Fruit fly (Drosophila melanogaster) whole organism, embryonic: ENCODE data around the gene CG5861.

ENCODE experiments used
- Abd-B ChIP-seq: fragments of 200-800 bp; sonication (Bioruptor generic); optimal IDR thresholded peaks from 2 replicates; lab custom pipeline; 2018; ENCODE audit warnings: missing biosample characterization, mild to moderate bottlenecking, missing genetic modification characterization, moderate library complexity
- Ada2b ChIP-seq: fragments of 200-800 bp; sonication (Bioruptor generic); IDR thresholded peaks from 2 replicates; pipeline ENCODE4 v1.3.6; 2022; ENCODE audit warnings: missing biosample characterization, missing genetic modification characterization
- BEAF-32 ChIP-seq: fragments of 200-800 bp; sonication (Bioruptor generic); optimal IDR thresholded peaks from 3 replicates; lab custom pipeline; 2017; ENCODE audit warnings: missing biosample characterization, missing genetic modification characterization, mild to moderate bottlenecking, moderate library complexity, missing genetic modification reagents
- Blimp-1 ChIP-seq: fragments of 200-800 bp; sonication (Bioruptor generic); optimal IDR thresholded peaks from 3 replicates; lab custom pipeline; 2018; ENCODE audit warnings: missing biosample characterization, missing genetic modification characterization, mild to moderate bottlenecking, moderate library complexity, missing genetic modification reagents
- CG10654 ChIP-seq: fragments of 200-800 bp; sonication (Bioruptor generic); optimal IDR thresholded peaks from 2 replicates; lab custom pipeline; 2016; ENCODE audit warnings: missing biosample characterization, missing genetic modification characterization
- CG11696 ChIP-seq: fragments of 200-800 bp; sonication (Bioruptor generic); IDR thresholded peaks from 2 replicates; pipeline ENCODE4 v1.3.6; 2022; ENCODE audit warnings: missing biosample characterization, missing genetic modification characterization
- CG12391 ChIP-seq: fragments of 200-800 bp; sonication (Bioruptor generic); optimal IDR thresholded peaks from 3 replicates; lab custom pipeline; 2018; ENCODE audit warnings: missing biosample characterization, mild to moderate bottlenecking, missing genetic modification characterization, moderate library complexity
- CG12744 ChIP-seq: fragments of 200-800 bp; sonication (Bioruptor generic); optimal IDR thresholded peaks from 2 replicates; lab custom pipeline; 2016; ENCODE audit warnings: missing biosample characterization, missing genetic modification characterization
- CG13424 ChIP-seq: fragments of 200-800 bp; sonication (Bioruptor generic); optimal IDR thresholded peaks from 2 replicates; lab custom pipeline; 2019; ENCODE audit warnings: missing biosample characterization, mild to moderate bottlenecking, missing genetic modification characterization, moderate library complexity
- CG15269 ChIP-seq: fragments of 200-800 bp; sonication (Bioruptor generic); optimal IDR thresholded peaks from 2 replicates; lab custom pipeline; 2018; ENCODE audit warnings: missing biosample characterization, mild to moderate bottlenecking, missing genetic modification characterization, moderate library complexity
- CG17328 ChIP-seq: fragments of 200-800 bp; sonication (Bioruptor generic); IDR thresholded peaks from 2 replicates; pipeline ENCODE4 v1.3.6; 2022; ENCODE audit warnings: missing biosample characterization, missing genetic modification characterization
- CG18476 ChIP-seq: fragments of 200-800 bp; sonication (Bioruptor generic); optimal IDR thresholded peaks from 2 replicates; lab custom pipeline; 2016; ENCODE audit warnings: missing biosample characterization, mild to moderate bottlenecking, missing genetic modification characterization
- CG18764 ChIP-seq: fragments of 200-800 bp; sonication (Bioruptor generic); optimal IDR thresholded peaks from 3 replicates; lab custom pipeline; 2016; ENCODE audit warnings: missing biosample characterization, missing genetic modification characterization
- CG2678 ChIP-seq: fragments of 200-800 bp; sonication (Bioruptor generic); optimal IDR thresholded peaks from 3 replicates; lab custom pipeline; 2019; ENCODE audit warnings: missing biosample characterization, mild to moderate bottlenecking, missing genetic modification characterization, moderate library complexity
- CG31441 ChIP-seq: fragments of 200-800 bp; sonication (Bioruptor generic); IDR thresholded peaks from 2 replicates; pipeline ENCODE4 v1.3.6; 2022; ENCODE audit warnings: missing biosample characterization, missing genetic modification characterization
- CG32767 ChIP-seq: fragments of 200-800 bp; sonication (Bioruptor generic); IDR thresholded peaks from 2 replicates; pipeline ENCODE4 v1.3.6; 2022; ENCODE audit warnings: missing biosample characterization, missing genetic modification characterization
- CG33557 ChIP-seq: fragments of 200-800 bp; sonication (Bioruptor generic); optimal IDR thresholded peaks from 2 replicates; lab custom pipeline; 2019; ENCODE audit warnings: missing biosample characterization, mild to moderate bottlenecking, missing genetic modification characterization, moderate library complexity
- CG3847 ChIP-seq: fragments of 200-800 bp; sonication (Bioruptor generic); IDR thresholded peaks from 2 replicates; pipeline ENCODE4 v1.3.6; 2022; ENCODE audit warnings: missing biosample characterization, missing genetic modification characterization
- CG4424 ChIP-seq: fragments of 200-800 bp; sonication (Bioruptor generic); optimal IDR thresholded peaks from 3 replicates; lab custom pipeline; 2016; ENCODE audit warnings: missing biosample characterization, missing genetic modification characterization
- CG4707 ChIP-seq: fragments of 200-800 bp; sonication (Bioruptor generic); optimal IDR thresholded peaks from 2 replicates; lab custom pipeline; 2018; ENCODE audit warnings: missing biosample characterization, mild to moderate bottlenecking, missing genetic modification characterization, moderate library complexity
- CG6765 ChIP-seq: fragments of 200-800 bp; sonication (Bioruptor generic); optimal IDR thresholded peaks from 3 replicates; lab custom pipeline; 2017; ENCODE audit warnings: missing biosample characterization, mild to moderate bottlenecking, missing genetic modification characterization
- CG8765 ChIP-seq: fragments of 200-800 bp; sonication (Bioruptor generic); IDR thresholded peaks from 2 replicates; pipeline ENCODE4 v1.3.6; 2022; ENCODE audit warnings: missing biosample characterization, missing genetic modification characterization
- CG8944 ChIP-seq: fragments of 200-800 bp; sonication (Bioruptor generic); optimal IDR thresholded peaks from 3 replicates; lab custom pipeline; 2016; ENCODE audit warnings: missing biosample characterization, missing genetic modification characterization
- Dfd ChIP-seq, 2 experiments: fragments of >200 bp; optimal IDR thresholded peaks; 2 replicates each; lab custom pipeline; 2017; ENCODE audit warnings: missing biosample characterization in 2 of 2, missing genetic modification characterization in 2 of 2
- Dref ChIP-seq: fragments of 200-800 bp; sonication (Bioruptor generic); IDR thresholded peaks from 2 replicates; pipeline ENCODE4 v1.3.6; 2022; ENCODE audit warnings: missing biosample characterization, missing genetic modification characterization
- GATAe ChIP-seq: fragments of 200-800 bp; sonication (Bioruptor generic); conservative IDR thresholded peaks from 2 replicates; pipeline ENCODE4 v1.3.6; 2022; ENCODE audit warnings: missing biosample characterization, missing genetic modification characterization
- Hr3 ChIP-seq: fragments of 200-800 bp; sonication (Bioruptor generic); optimal IDR thresholded peaks from 3 replicates; lab custom pipeline; 2016; ENCODE audit warnings: missing biosample characterization, missing genetic modification characterization
- Hr39 ChIP-seq: fragments of >200 bp; optimal IDR thresholded peaks from 2 replicates; lab custom pipeline; 2017
- Mes4 ChIP-seq: fragments of 200-800 bp; sonication (Bioruptor generic); optimal IDR thresholded peaks from 2 replicates; lab custom pipeline; 2016; ENCODE audit warnings: missing biosample characterization, missing genetic modification characterization
- Nf-YB ChIP-seq: fragments of 200-800 bp; sonication (Bioruptor generic); optimal IDR thresholded peaks from 3 replicates; lab custom pipeline; 2019; ENCODE audit warnings: missing biosample characterization, mild to moderate bottlenecking, missing genetic modification characterization, moderate library complexity
- NfI ChIP-seq: fragments of 200-800 bp; sonication (Bioruptor generic); optimal IDR thresholded peaks from 3 replicates; lab custom pipeline; 2018; ENCODE audit warnings: missing biosample characterization, mild to moderate bottlenecking, missing genetic modification characterization, moderate library complexity
- Opbp ChIP-seq: fragments of 200-800 bp; sonication (Bioruptor generic); IDR thresholded peaks from 3 replicates; pipeline ENCODE4 v1.3.6; 2022; ENCODE audit warnings: missing biosample characterization, missing genetic modification characterization; ENCODE audit not compliant: partially characterized antibody
- Spps ChIP-seq: fragments of 200-800 bp; sonication (Bioruptor generic); optimal IDR thresholded peaks from 2 replicates; lab custom pipeline; 2018; ENCODE audit warnings: missing biosample characterization, mild to moderate bottlenecking, missing genetic modification characterization
- Usf ChIP-seq: fragments of 200-800 bp; sonication (Bioruptor generic); optimal IDR thresholded peaks from 2 replicates; lab custom pipeline; 2017; ENCODE audit warnings: missing genotype, missing biosample characterization, missing genetic modification characterization
- Xrp1 ChIP-seq: fragments of 200-800 bp; sonication (Bioruptor generic); IDR thresholded peaks from 2 replicates; pipeline ENCODE4 v1.3.6; 2022; ENCODE audit warnings: missing biosample characterization, missing genetic modification characterization
- ara ChIP-seq: fragments of 200-800 bp; sonication (Bioruptor generic); IDR thresholded peaks from 2 replicates; pipeline ENCODE4 v1.3.6; 2022; ENCODE audit warnings: missing biosample characterization, missing genetic modification characterization
- chif ChIP-seq, 2 experiments: fragments of 200-800 bp; sonication (Bioruptor generic); optimal IDR thresholded peaks; 3 replicates each; lab custom pipeline; 2016; ENCODE audit warnings: missing biosample characterization in 2 of 2, missing genetic modification characterization in 2 of 2
- danr ChIP-seq: fragments of 200-800 bp; sonication (Bioruptor generic); IDR thresholded peaks from 2 replicates; pipeline ENCODE4 v1.3.6; 2022; ENCODE audit warnings: missing biosample characterization, missing genetic modification characterization
- dati ChIP-seq: fragments of 200-800 bp; sonication (Bioruptor generic); IDR thresholded peaks from 2 replicates; pipeline ENCODE4 v1.3.6; 2022; ENCODE audit warnings: missing biosample characterization, missing genetic modification characterization
- dmrt99B ChIP-seq: fragments of 200-800 bp; sonication (Bioruptor generic); optimal IDR thresholded peaks from 2 replicates; lab custom pipeline; 2018; ENCODE audit warnings: missing biosample characterization, mild to moderate bottlenecking, missing genetic modification characterization, moderate library complexity
- fd64A ChIP-seq: fragments of 200-800 bp; sonication (Bioruptor generic); optimal IDR thresholded peaks from 3 replicates; lab custom pipeline; 2018; ENCODE audit warnings: missing biosample characterization, mild to moderate bottlenecking, missing genetic modification characterization
- gcm2 ChIP-seq: fragments of 200-800 bp; sonication (Bioruptor generic); optimal IDR thresholded peaks from 2 replicates; lab custom pipeline; 2016; ENCODE audit warnings: missing biosample characterization, missing genetic modification characterization
- grau ChIP-seq: fragments of 200-800 bp; optimal IDR thresholded peaks from 3 replicates; lab custom pipeline; 2019; ENCODE audit warnings: missing biosample characterization, mild to moderate bottlenecking, missing genetic modification characterization, moderate library complexity
- hth ChIP-seq: fragments of >200 bp; optimal IDR thresholded peaks from 2 replicates; lab custom pipeline; 2017; ENCODE audit warnings: inconsistent platforms
- onecut ChIP-seq: fragments of 200-800 bp; sonication (Bioruptor generic); IDR thresholded peaks from 2 replicates; pipeline ENCODE4 v1.3.6; 2022; ENCODE audit warnings: missing biosample characterization, missing genetic modification characterization
- org-1 ChIP-seq: fragments of 200-800 bp; sonication (Bioruptor generic); optimal IDR thresholded peaks from 2 replicates; lab custom pipeline; 2017; ENCODE audit warnings: missing biosample characterization, missing genetic modification characterization
- prd ChIP-seq, 3 experiments: fragments of >200 bp in 2 of 3; fragments of 200-800 bp in 1 of 3; sonication (Bioruptor generic) in 1 of 3; optimal IDR thresholded peaks in 2 of 3; IDR thresholded peaks in 1 of 3; 2 replicates in 2 of 3; 3 replicates in 1 of 3; pipeline versions ENCODE4 v1.3.6 to Lab custom; 2017 to 2022; ENCODE audit warnings: missing biosample characterization in 1 of 3, missing genetic modification characterization in 1 of 3
- sc ChIP-seq, 3 experiments: fragments of >200 bp in 2 of 3; fragments of 200-800 bp in 1 of 3; sonication (Bioruptor generic) in 1 of 3; optimal IDR thresholded peaks; 2 replicates in 2 of 3; 3 replicates in 1 of 3; lab custom pipeline; 2017; ENCODE audit warnings: mild to moderate bottlenecking in 1 of 3, missing biosample characterization in 1 of 3, missing genetic modification characterization in 1 of 3, missing genetic modification reagents in 1 of 3
- slbo ChIP-seq: fragments of 200-800 bp; sonication (Bioruptor generic); IDR thresholded peaks from 2 replicates; pipeline ENCODE4 v1.3.6; 2022; ENCODE audit warnings: missing biosample characterization, missing genetic modification characterization

Gene CG5861

DNA sequence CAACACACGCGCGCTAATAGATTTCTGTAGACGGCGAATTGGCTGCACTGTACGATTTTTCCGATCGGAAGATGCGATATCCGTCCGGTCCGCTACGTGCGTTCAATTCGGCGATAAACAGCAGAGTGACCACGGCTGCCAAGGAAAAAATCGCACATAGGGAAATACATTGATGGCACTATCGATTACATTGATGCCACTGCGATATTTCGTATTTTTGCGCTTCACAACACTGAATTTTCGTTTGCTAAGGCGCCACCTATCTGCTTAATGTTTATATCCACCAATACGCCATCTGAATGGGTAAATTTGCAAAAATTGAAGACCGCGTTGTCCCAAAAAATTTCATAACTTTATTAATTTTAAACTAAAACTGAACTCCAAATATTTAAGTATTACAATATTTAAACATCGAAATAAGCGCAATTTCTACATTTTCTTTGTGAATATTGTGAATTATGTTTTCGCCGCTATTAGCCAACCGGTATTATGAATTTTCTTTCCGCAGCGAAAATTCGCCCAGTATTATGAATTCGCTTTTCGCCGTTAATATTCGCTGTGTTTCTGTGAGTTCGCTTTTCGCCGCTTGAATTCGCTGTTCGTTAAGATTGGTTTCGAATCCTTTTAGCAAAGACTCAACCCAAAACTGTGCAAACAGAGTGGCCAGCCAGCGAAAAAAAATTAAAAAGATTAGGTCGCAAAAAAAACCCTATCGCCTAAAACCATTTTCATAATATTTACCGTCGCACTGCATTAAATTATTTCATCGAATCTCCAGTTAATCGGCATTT lies 19.3 kb downstream of the CG5861 start, which contains the start of the genes crp and pkaap (continued):
- TF ChIP-seq prd (optimal IDR thresholded peaks at IDR 0.05; lab: Kevin White, UChicago), result no peak
- no peak for TF ChIP-seq prd (GFP tag; IDR thresholded peaks at IDR 0.05; lab: Robert Waterston, UW)
- peak; percentile 66 for TF ChIP-seq Hr3
- peak; percentile 70 for TF ChIP-seq CG12391 (tag; lab: Kevin White, UChicago)
- peak; percentile 37 for TF ChIP-seq CG33557
- no peak for TF ChIP-seq sc (optimal IDR thresholded peaks at IDR 0.05; lab: Kevin White, UChicago)
- peak; percentile 45 for TF ChIP-seq sc (GFP tag; optimal IDR thresholded peaks at IDR 0.05; lab: Kevin White, UChicago)
- no peak for TF ChIP-seq ara
- no peak for TF ChIP-seq Opbp (GFP tag; lab: Robert Waterston, UW)
- TF ChIP-seq Dfd (GFP tag; optimal IDR thresholded peaks at IDR 0.05; lab: Kevin White, UChicago), result no peak
- TF ChIP-seq CG12744, result peak; percentile 77
- TF ChIP-seq NfI (GFP tag; lab: Kevin White, UChicago), result peak; percentile 83
- TF ChIP-seq CG31441 (GFP tag; lab: Robert Waterston, UW), result no peak
- no peak for TF ChIP-seq CG8765 (GFP tag; lab: Robert Waterston, UW)
- peak; percentile 47 for TF ChIP-seq Usf (GFP tag; lab: Kevin White, UChicago)
- TF ChIP-seq CG3847 (GFP tag; lab: Robert Waterston, UW), result no peak
- peak; percentile 72 for TF ChIP-seq Mes4 (GFP tag; lab: Kevin White, UChicago)
- TF ChIP-seq CG15269, result no peak
- TF ChIP-seq Dref (GFP tag; lab: Robert Waterston, UW), result no peak
- peak; percentile 78 for TF ChIP-seq gcm2 (GFP tag; lab: Kevin White, UChicago)
- no peak for TF ChIP-seq Xrp1
- TF ChIP-seq CG17328 (GFP tag; lab: Robert Waterston, UW), result no peak
- no peak for TF ChIP-seq CG2678 (tag; lab: Kevin White, UChicago)
- TF ChIP-seq org-1 (GFP tag; lab: Kevin White, UChicago), result peak; percentile 29
- TF ChIP-seq CG10654 (GFP tag; lab: Kevin White, UChicago), result peak; percentile 82
- no peak for TF ChIP-seq GATAe (GFP tag; lab: Robert Waterston, UW)
- TF ChIP-seq Spps (tag; lab: Kevin White, UChicago), result peak; percentile 12
- peak; percentile 69 for TF ChIP-seq grau (tag; lab: Kevin White, UChicago)
- TF ChIP-seq Hr39 (lab: Kevin White, UChicago), result no peak
- no peak for TF ChIP-seq Ada2b (GFP tag; lab: Robert Waterston, UW)
- TF ChIP-seq BEAF-32 (GFP tag; lab: Kevin White, UChicago), result peak; percentile 97
- peak; percentile 93 for TF ChIP-seq CG8944
- peak; percentile 19 for TF ChIP-seq CG6765 (GFP tag; lab: Kevin White, UChicago)
- TF ChIP-seq CG13424 (tag; lab: Kevin White, UChicago), result peak; percentile 46
- no peak for TF ChIP-seq hth (lab: Kevin White, UChicago)
- no peak for TF ChIP-seq CG11696 (GFP tag; lab: Robert Waterston, UW)
- peak; percentile 55 for TF ChIP-seq Blimp-1 (GFP tag; lab: Kevin White, UChicago)
- TF ChIP-seq fd64A (GFP tag; lab: Kevin White, UChicago), result no peak
- peak; percentile 78 for TF ChIP-seq onecut (GFP tag; lab: Robert Waterston, UW)
- peak; percentile 73 to 89 for TF ChIP-seq chif (GFP tag; optimal IDR thresholded peaks at IDR 0.05; lab: Kevin White, UChicago)
- peak; percentile 75 for TF ChIP-seq CG4424 (GFP tag; lab: Kevin White, UChicago)
- TF ChIP-seq dati (GFP tag; lab: Robert Waterston, UW), result no peak
- peak; percentile 23 for TF ChIP-seq CG4707
- TF ChIP-seq slbo (GFP tag; lab: Robert Waterston, UW), result no peak
- peak; percentile 27 for TF ChIP-seq CG18476 (GFP tag; lab: Kevin White, UChicago)
- no peak for TF ChIP-seq danr (GFP tag; lab: Robert Waterston, UW)
- TF ChIP-seq Nf-YB (GFP tag; lab: Kevin White, UChicago), result no peak
- no peak for TF ChIP-seq Abd-B (GFP tag; lab: Kevin White, UChicago)
- TF ChIP-seq CG32767 (GFP tag; lab: Robert Waterston, UW), result no peak
- no peak for TF ChIP-seq dmrt99B
- TF ChIP-seq CG18764 (GFP tag; lab: Kevin White, UChicago), result peak; percentile 81
